Fruit fly (Drosophila melanogaster) whole organism, embryonic: ENCODE results near the gene Sgs1.

Experiments
- BEAF-32 ChIP-seq: fragments of 200-800 bp; sonication (Bioruptor generic); optimal IDR thresholded peaks from 3 replicates; lab custom pipeline; 2017; ENCODE audit warnings: missing biosample characterization, missing genetic modification characterization, mild to moderate bottlenecking, moderate library complexity, missing genetic modification reagents
- CG13287 ChIP-seq: fragments of 200-800 bp; sonication (Bioruptor generic); IDR thresholded peaks from 2 replicates; pipeline ENCODE4 v1.3.6; 2022; ENCODE audit warnings: missing biosample characterization, missing genetic modification characterization; ENCODE audit not compliant: partially characterized antibody
- CG13296 ChIP-seq: fragments of 200-800 bp; sonication (Bioruptor generic); optimal IDR thresholded peaks from 3 replicates; lab custom pipeline; 2018; ENCODE audit warnings: missing biosample characterization, mild to moderate bottlenecking, missing genetic modification characterization
- CG15479 ChIP-seq: fragments of 200-800 bp; sonication (Bioruptor generic); optimal IDR thresholded peaks from 3 replicates; lab custom pipeline; 2019; ENCODE audit warnings: missing biosample characterization, mild to moderate bottlenecking, missing genetic modification characterization, moderate library complexity
- CG1647 ChIP-seq: fragments of 200-800 bp; sonication (Bioruptor generic); optimal IDR thresholded peaks from 3 replicates; lab custom pipeline; 2016; ENCODE audit warnings: missing biosample characterization, missing genetic modification characterization
- CG17385 ChIP-seq: fragments of 200-800 bp; sonication (Bioruptor generic); optimal IDR thresholded peaks from 3 replicates; lab custom pipeline; 2018; ENCODE audit warnings: missing biosample characterization, mild to moderate bottlenecking, missing genetic modification characterization
- CG2875 ChIP-seq: fragments of 200-800 bp; sonication (Bioruptor generic); optimal IDR thresholded peaks from 2 replicates; lab custom pipeline; 2017; ENCODE audit warnings: missing biosample characterization, mild to moderate bottlenecking, missing genetic modification characterization, missing genetic modification reagents
- CG34422 ChIP-seq: fragments of 200-800 bp; sonication (Bioruptor generic); IDR thresholded peaks from 3 replicates; pipeline ENCODE4 v1.3.6; 2022; ENCODE audit warnings: missing biosample characterization, missing genetic modification characterization
- CG4617 ChIP-seq: fragments of 200-800 bp; sonication (Bioruptor generic); optimal IDR thresholded peaks from 3 replicates; lab custom pipeline; 2016; ENCODE audit warnings: missing biosample characterization, missing genetic modification characterization, borderline replicate concordance
- CG5180 ChIP-seq: fragments of 200-800 bp; sonication (Bioruptor generic); optimal IDR thresholded peaks from 3 replicates; lab custom pipeline; 2017; ENCODE audit warnings: missing biosample characterization, missing genetic modification characterization, mild to moderate bottlenecking, moderate library complexity, missing genetic modification reagents
- CG7372 ChIP-seq: fragments of 200-800 bp; sonication (Bioruptor generic); IDR thresholded peaks from 2 replicates; pipeline ENCODE4 v1.3.6; 2022; ENCODE audit warnings: missing biosample characterization, missing genetic modification characterization
- CG7745 ChIP-seq: fragments of 200-800 bp; sonication (Bioruptor generic); optimal IDR thresholded peaks from 2 replicates; lab custom pipeline; 2018; ENCODE audit warnings: missing biosample characterization, mild to moderate bottlenecking, missing genetic modification characterization, moderate library complexity
- CG8089 ChIP-seq: fragments of 200-800 bp; sonication (Bioruptor generic); optimal IDR thresholded peaks from 3 replicates; lab custom pipeline; 2016; ENCODE audit warnings: missing biosample characterization, missing genetic modification characterization
- CG8290 ChIP-seq, 3 experiments: fragments of 200-800 bp; sonication (Bioruptor generic); optimal IDR thresholded peaks; 2 replicates each; lab custom pipeline; 2016 to 2019; ENCODE audit warnings: missing biosample characterization in 3 of 3, missing genetic modification characterization in 3 of 3, mild to moderate bottlenecking in 2 of 3, moderate library complexity in 1 of 3
- CG8765 ChIP-seq: fragments of 200-800 bp; sonication (Bioruptor generic); IDR thresholded peaks from 2 replicates; pipeline ENCODE4 v1.3.6; 2022; ENCODE audit warnings: missing biosample characterization, missing genetic modification characterization
- CG8924 ChIP-seq: fragments of 200-800 bp; optimal IDR thresholded peaks from 3 replicates; lab custom pipeline; 2019; ENCODE audit warnings: missing biosample characterization, mild to moderate bottlenecking, missing genetic modification characterization, moderate library complexity
- CG9797 ChIP-seq: fragments of 200-800 bp; sonication (Bioruptor generic); optimal IDR thresholded peaks from 3 replicates; lab custom pipeline; 2018; ENCODE audit warnings: missing biosample characterization, mild to moderate bottlenecking, missing genetic modification characterization
- CG9932 ChIP-seq: fragments of 200-800 bp; sonication (Bioruptor generic); IDR thresholded peaks from 2 replicates; pipeline ENCODE4 v1.3.6; 2022; ENCODE audit warnings: missing biosample characterization, missing genetic modification characterization
- CHES-1-like ChIP-seq: fragments of 200-800 bp; sonication (Bioruptor generic); optimal IDR thresholded peaks from 2 replicates; lab custom pipeline; 2016; ENCODE audit warnings: missing biosample characterization, missing genetic modification characterization
- Dp ChIP-seq: fragments of 200-800 bp; sonication (Bioruptor generic); optimal IDR thresholded peaks from 2 replicates; lab custom pipeline; 2018; ENCODE audit warnings: missing biosample characterization, mild to moderate bottlenecking, missing genetic modification characterization, moderate library complexity
- E2f2 ChIP-seq: fragments of 200-800 bp; sonication (Bioruptor generic); IDR thresholded peaks from 2 replicates; pipeline ENCODE4 v1.3.6; 2022; ENCODE audit warnings: missing biosample characterization, missing genetic modification characterization
- Fer3 ChIP-seq: fragments of 200-800 bp; sonication (Bioruptor generic); optimal IDR thresholded peaks from 2 replicates; lab custom pipeline; 2018; ENCODE audit warnings: missing biosample characterization, mild to moderate bottlenecking, missing genetic modification characterization, moderate library complexity
- HmgZ ChIP-seq: fragments of 200-800 bp; sonication (Bioruptor generic); optimal IDR thresholded peaks from 2 replicates; lab custom pipeline; 2018; ENCODE audit warnings: missing biosample characterization, mild to moderate bottlenecking, missing genetic modification characterization
- MBD-R2 ChIP-seq: fragments of 200-800 bp; sonication (Bioruptor generic); IDR thresholded peaks from 2 replicates; pipeline ENCODE4 v1.3.6; 2022; ENCODE audit warnings: missing biosample characterization, missing genetic modification characterization
- MESR4 ChIP-seq: fragments of 200-800 bp; sonication (Bioruptor generic); optimal IDR thresholded peaks from 2 replicates; lab custom pipeline; 2018; ENCODE audit warnings: missing biosample characterization, mild to moderate bottlenecking, missing genetic modification characterization, moderate library complexity
- Max ChIP-seq: fragments of 200-800 bp; sonication (Bioruptor generic); optimal IDR thresholded peaks from 2 replicates; lab custom pipeline; 2016; ENCODE audit warnings: missing biosample characterization, mild to moderate bottlenecking, missing genetic modification characterization
- Nf-YA ChIP-seq: fragments of 200-800 bp; sonication (Bioruptor generic); IDR thresholded peaks from 2 replicates; pipeline ENCODE4 v1.3.6; 2022; ENCODE audit warnings: missing biosample characterization, missing genetic modification characterization
- Nf-YB ChIP-seq: fragments of 200-800 bp; sonication (Bioruptor generic); optimal IDR thresholded peaks from 3 replicates; lab custom pipeline; 2019; ENCODE audit warnings: missing biosample characterization, mild to moderate bottlenecking, missing genetic modification characterization, moderate library complexity
- Nf-YC ChIP-seq: fragments of 200-800 bp; optimal IDR thresholded peaks from 3 replicates; lab custom pipeline; 2019; ENCODE audit warnings: missing biosample characterization, mild to moderate bottlenecking, missing genetic modification characterization, moderate library complexity
- YL-1 ChIP-seq: fragments of 200-800 bp; sonication (Bioruptor generic); optimal IDR thresholded peaks from 3 replicates; lab custom pipeline; 2017; ENCODE audit warnings: missing biosample characterization, mild to moderate bottlenecking, missing genetic modification characterization
- bigmax ChIP-seq: fragments of 200-800 bp; sonication (Bioruptor generic); optimal IDR thresholded peaks from 2 replicates; lab custom pipeline; 2018; ENCODE audit warnings: missing biosample characterization, mild to moderate bottlenecking, missing genetic modification characterization
- chn ChIP-seq: fragments of 200-800 bp; sonication (Bioruptor generic); optimal IDR thresholded peaks from 2 replicates; lab custom pipeline; 2016; ENCODE audit warnings: missing biosample characterization, missing genetic modification characterization
- ci ChIP-seq: fragments of 200-800 bp; sonication (Bioruptor generic); IDR thresholded peaks from 3 replicates; pipeline ENCODE4 v1.3.6; 2022; ENCODE audit warnings: missing biosample characterization, missing genetic modification characterization
- dm ChIP-seq: fragments of 200-800 bp; sonication (Bioruptor generic); optimal IDR thresholded peaks from 3 replicates; lab custom pipeline; 2016; ENCODE audit warnings: missing biosample characterization, missing genetic modification characterization
- eve ChIP-seq, 2 experiments: fragments of >200 bp; optimal IDR thresholded peaks; 2 replicates each; lab custom pipeline; 2017; ENCODE audit warnings: missing biosample characterization in 2 of 2, missing genetic modification characterization in 2 of 2
- gfzf ChIP-seq: fragments of 200-800 bp; sonication (Bioruptor generic); optimal IDR thresholded peaks from 2 replicates; lab custom pipeline; 2016; ENCODE audit warnings: missing biosample characterization, mild to moderate bottlenecking, missing genetic modification characterization, moderate library complexity
- gro ChIP-seq: fragments of 200-800 bp; sonication (Bioruptor generic); optimal IDR thresholded peaks from 2 replicates; lab custom pipeline; 2016; ENCODE audit warnings: missing biosample characterization, missing genetic modification characterization
- h ChIP-seq: fragments of >200 bp; optimal IDR thresholded peaks from 2 replicates; lab custom pipeline; 2017
- pan ChIP-seq, 4 experiments: fragments of >200 bp in 3 of 4; fragments of 200-800 bp in 1 of 4; sonication (Bioruptor generic) in 1 of 4; optimal IDR thresholded peaks in 3 of 4; IDR thresholded peaks in 1 of 4; 2 replicates each; pipeline versions ENCODE4 v1.3.6 to Lab custom; 2017 to 2022; ENCODE audit warnings: missing biosample characterization in 2 of 4, missing genetic modification characterization in 2 of 4, mixed read lengths in 1 of 4
- phol ChIP-seq: fragments of 200-800 bp; sonication (Bioruptor generic); optimal IDR thresholded peaks from 3 replicates; lab custom pipeline; 2018; ENCODE audit warnings: missing biosample characterization, mild to moderate bottlenecking, missing genetic modification characterization, moderate library complexity
- pzg ChIP-seq: fragments of 200-800 bp; sonication (Bioruptor generic); optimal IDR thresholded peaks from 3 replicates; lab custom pipeline; 2018; ENCODE audit warnings: missing biosample characterization, mild to moderate bottlenecking, missing genetic modification characterization, moderate library complexity
- sc ChIP-seq, 3 experiments: fragments of >200 bp in 2 of 3; fragments of 200-800 bp in 1 of 3; sonication (Bioruptor generic) in 1 of 3; optimal IDR thresholded peaks; 2 replicates in 2 of 3; 3 replicates in 1 of 3; lab custom pipeline; 2017; ENCODE audit warnings: mild to moderate bottlenecking in 1 of 3, missing biosample characterization in 1 of 3, missing genetic modification characterization in 1 of 3, missing genetic modification reagents in 1 of 3
- slbo ChIP-seq: fragments of 200-800 bp; sonication (Bioruptor generic); IDR thresholded peaks from 2 replicates; pipeline ENCODE4 v1.3.6; 2022; ENCODE audit warnings: missing biosample characterization, missing genetic modification characterization
- stwl ChIP-seq: fragments of 200-800 bp; sonication (Bioruptor generic); optimal IDR thresholded peaks from 3 replicates; lab custom pipeline; 2018; ENCODE audit warnings: missing biosample characterization, mild to moderate bottlenecking, missing genetic modification characterization, moderate library complexity
- tap ChIP-seq: fragments of 200-800 bp; optimal IDR thresholded peaks from 3 replicates; lab custom pipeline; 2019; ENCODE audit warnings: missing biosample characterization, mild to moderate bottlenecking, missing genetic modification characterization, moderate library complexity
- trem ChIP-seq: fragments of 200-800 bp; optimal IDR thresholded peaks from 3 replicates; lab custom pipeline; 2019; ENCODE audit warnings: missing biosample characterization, mild to moderate bottlenecking, missing genetic modification characterization, moderate library complexity
- zf30C ChIP-seq: fragments of 200-800 bp; sonication (Bioruptor generic); optimal IDR thresholded peaks from 3 replicates; lab custom pipeline; 2018; ENCODE audit warnings: missing biosample characterization, mild to moderate bottlenecking, missing genetic modification characterization
- zfh2 ChIP-seq: fragments of 200-800 bp; sonication (Bioruptor generic); optimal IDR thresholded peaks from 2 replicates; lab custom pipeline; 2016; ENCODE audit warnings: missing biosample characterization, missing genetic modification characterization

Gene Sgs1

dm6 chr2L:4967511-4967910, 30.3 kb downstream of the Sgs1 start, which contains the start of gene eIF3i (continued):
- TF ChIP-seq CG9932 (GFP tag; lab: Robert Waterston, UW) = no peak
- no peak for TF ChIP-seq Nf-YB
- TF ChIP-seq slbo = no peak
- TF ChIP-seq YL-1 (GFP tag; lab: Kevin White, UChicago) = peak; percentile 51
- no peak for TF ChIP-seq CG8765 (GFP tag; lab: Robert Waterston, UW)
- no peak for TF ChIP-seq CG13296 (GFP tag; lab: Kevin White, UChicago)
- peak; percentile 49; the same call in 1 of the 3 replicates for TF ChIP-seq CG34422 (GFP tag; lab: Robert Waterston, UW)
- TF ChIP-seq chn = no peak
- TF ChIP-seq gro (GFP tag; lab: Kevin White, UChicago) = no peak
- TF ChIP-seq stwl = peak; percentile 11
- no peak for TF ChIP-seq zfh2
- peak; percentile 61 for TF ChIP-seq dm (GFP tag; lab: Kevin White, UChicago)
- peak; percentile 1 for TF ChIP-seq phol (tag; lab: Kevin White, UChicago)
- peak; percentile 28 for TF ChIP-seq CG15479 (GFP tag; lab: Kevin White, UChicago)
- peak; percentile 54 for TF ChIP-seq CG4617 (GFP tag; lab: Kevin White, UChicago)
- no peak for TF ChIP-seq Fer3 (tag; lab: Kevin White, UChicago)
- TF ChIP-seq sc (optimal IDR thresholded peaks at IDR 0.05; lab: Kevin White, UChicago) = no peak
- TF ChIP-seq sc (GFP tag; optimal IDR thresholded peaks at IDR 0.05; lab: Kevin White, UChicago) = no peak
- no peak for TF ChIP-seq CG5180 (GFP tag; lab: Kevin White, UChicago)
- TF ChIP-seq HmgZ (tag; lab: Kevin White, UChicago) = peak; percentile 38
- TF ChIP-seq CG2875 (GFP tag; lab: Kevin White, UChicago) = no peak
- no peak for TF ChIP-seq zf30C
- peak; percentile 6 for TF ChIP-seq CG8924
- TF ChIP-seq CG1647 = no peak
- peak; percentile 42; the same call in 1 of the 2 replicates for TF ChIP-seq MBD-R2
- peak; percentile 20; the same call in 1 of the 2 replicates for TF ChIP-seq CG13287 (GFP tag; lab: Robert Waterston, UW)
- no peak for TF ChIP-seq Nf-YA (GFP tag; lab: Robert Waterston, UW)
- no peak for TF ChIP-seq CG7745
- no peak for TF ChIP-seq pan (optimal IDR thresholded peaks at IDR 0.05; lab: Kevin White, UChicago)
- no peak for TF ChIP-seq pan (GFP tag; optimal IDR thresholded peaks at IDR 0.05 in 1 of 2, IDR thresholded peaks at IDR 0.05 in 1 of 2)

DNA sequence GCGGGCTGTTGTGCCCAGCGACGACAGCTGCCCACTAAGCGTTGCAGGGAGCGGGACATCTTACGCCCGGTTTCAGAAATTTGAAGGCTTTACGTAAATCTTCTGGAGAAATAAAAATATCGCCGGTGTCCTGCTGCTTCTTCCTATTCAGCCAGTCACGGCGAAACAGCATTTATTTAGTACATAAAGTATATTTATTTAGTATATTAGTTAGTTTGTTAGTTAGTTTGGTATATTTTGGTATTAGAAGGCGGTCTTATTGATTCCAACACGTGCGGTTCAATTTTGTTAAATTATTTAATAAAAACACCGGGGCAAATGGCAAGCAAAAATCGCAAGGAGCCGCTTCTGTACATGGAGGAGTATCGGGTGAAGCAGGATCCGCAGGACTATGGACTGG, 31.6 kb downstream of the Sgs1 start, which contains the start of the genes Scox and Polr1C:
Gene Scox (minus strand): TSS at position 169 of the 400 bp plus-strand sequence.
Gene Polr1C (plus strand): TSS at position 238 of the 400 bp plus-strand sequence.
- no peak for TF ChIP-seq ci
- TF ChIP-seq BEAF-32 (GFP tag; lab: Kevin White, UChicago) = peak; percentile 31
- peak; percentile 49 for TF ChIP-seq gfzf
- peak; percentile 55 for TF ChIP-seq CG9797 (GFP tag; lab: Kevin White, UChicago)
- no peak for TF ChIP-seq CG7372 (GFP tag; lab: Robert Waterston, UW)
- peak; percentile 46 for TF ChIP-seq pzg
- TF ChIP-seq bigmax (GFP tag; lab: Kevin White, UChicago) = peak; percentile 68
- TF ChIP-seq tap (tag; lab: Kevin White, UChicago) = no peak
- peak; percentile 19 for TF ChIP-seq Dp
- TF ChIP-seq Nf-YC = no peak
- TF ChIP-seq h = no peak
- TF ChIP-seq CG8290 (GFP tag; optimal IDR thresholded peaks at IDR 0.05; lab: Kevin White, UChicago) = no peak
- no peak for TF ChIP-seq CG8290 (tag; optimal IDR thresholded peaks at IDR 0.05; lab: Kevin White, UChicago)
- TF ChIP-seq CHES-1-like (GFP tag; lab: Kevin White, UChicago) = no peak
- no peak for TF ChIP-seq CG13296 (GFP tag; lab: Kevin White, UChicago)
- peak; percentile 7 for TF ChIP-seq trem (tag; lab: Kevin White, UChicago)
- peak; percentile 34; the same call in 1 of the 2 replicates for TF ChIP-seq E2f2 (GFP tag; lab: Robert Waterston, UW)
- TF ChIP-seq MESR4 (GFP tag; lab: Kevin White, UChicago) = peak; percentile 44
- TF ChIP-seq YL-1 (GFP tag; lab: Kevin White, UChicago) = peak; percentile 58
- TF ChIP-seq CG8089 (GFP tag; lab: Kevin White, UChicago) = no peak
- peak; percentile 33 for TF ChIP-seq Max (GFP tag; lab: Kevin White, UChicago)
- peak; percentile 89 for TF ChIP-seq CG17385 (GFP tag; lab: Kevin White, UChicago)
- TF ChIP-seq MBD-R2 = 0 out of 2 replicates have a peak, but pooled peaks have one; percentile 33
- peak; percentile 19 for TF ChIP-seq stwl
- no peak for TF ChIP-seq eve (GFP tag; optimal IDR thresholded peaks at IDR 0.05; lab: Kevin White, UChicago)
- peak; percentile 18; the same call in 1 of the 3 replicates for TF ChIP-seq CG34422 (GFP tag; lab: Robert Waterston, UW)
- TF ChIP-seq dm (GFP tag; lab: Kevin White, UChicago) = peak; percentile 36
